Worm (Caenorhabditis elegans) whole organism, L4/young adult: ENCODE results near the gene imb-2.

ENCODE experiments used
- W03F9.2 ChIP-seq: fragments of 150-350 bp; optimal IDR thresholded peaks from 2 replicates; lab custom pipeline; 2014; ENCODE audit warnings: missing biosample characterization, missing genetic modification characterization
- dao-5 ChIP-seq: sonication (generic microtip); optimal IDR thresholded peaks from 2 replicates; lab custom pipeline; 2016; ENCODE audit warnings: missing genotype, missing genetic modification characterization, moderate library complexity, missing compliant biosample characterization
- him-1 ChIP-seq: sonication (generic microtip); optimal IDR thresholded peaks from 2 replicates; lab custom pipeline; 2016; ENCODE audit warnings: missing genotype, missing genetic modification reagents, missing genetic modification characterization, missing compliant biosample characterization

imb-2 gene

DNA sequence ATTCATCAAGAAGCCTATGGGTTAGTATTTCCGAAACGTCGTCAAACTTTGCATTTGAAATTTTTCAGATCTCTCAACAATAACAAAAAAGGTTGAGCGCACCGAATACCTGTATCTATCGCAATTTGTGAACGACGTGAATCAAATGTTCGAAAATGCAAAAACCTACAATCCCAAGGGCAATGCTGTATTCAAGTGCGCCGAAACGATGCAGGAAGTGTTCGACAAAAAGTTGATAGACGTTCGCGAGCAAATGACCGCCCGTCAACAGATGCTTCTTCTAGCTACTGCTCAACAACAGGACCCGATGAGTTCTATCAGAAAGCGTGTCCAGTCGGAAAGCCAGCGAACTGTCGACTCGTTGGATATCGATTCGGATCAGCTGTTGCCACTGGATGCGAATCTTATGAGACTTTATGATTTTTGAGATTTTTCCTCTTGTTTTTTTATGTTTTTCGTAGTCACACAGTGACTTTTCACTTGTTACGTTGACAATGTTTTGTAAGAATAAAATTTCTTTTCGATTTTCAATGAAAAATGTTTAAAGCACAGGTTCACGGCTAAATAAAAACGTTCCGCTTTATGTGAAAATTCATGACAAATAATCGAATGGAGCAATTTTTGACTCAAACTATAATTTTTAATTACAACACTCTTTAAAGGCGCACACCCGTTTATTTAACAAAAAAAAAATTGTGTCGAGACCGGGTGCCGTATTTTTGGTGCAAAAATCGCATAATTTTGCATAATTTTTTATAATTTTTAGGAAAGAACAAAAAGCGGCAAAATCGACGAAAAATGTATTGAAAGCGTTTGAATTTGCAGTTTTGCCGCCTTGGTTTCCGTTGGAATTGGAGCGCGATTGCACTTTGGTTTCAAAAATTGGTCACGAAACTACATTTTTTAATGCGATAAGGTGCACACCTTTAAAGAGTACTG is 42.1 kb downstream of the imb-2 start:
- TF ChIP-seq dao-5 (tag; lab: Kevin White, UChicago), result no peak
- TF ChIP-seq him-1, result no peak
- peak; percentile 47 for TF ChIP-seq W03F9.2 (tag; lab: Kevin White, UChicago)

DNA sequence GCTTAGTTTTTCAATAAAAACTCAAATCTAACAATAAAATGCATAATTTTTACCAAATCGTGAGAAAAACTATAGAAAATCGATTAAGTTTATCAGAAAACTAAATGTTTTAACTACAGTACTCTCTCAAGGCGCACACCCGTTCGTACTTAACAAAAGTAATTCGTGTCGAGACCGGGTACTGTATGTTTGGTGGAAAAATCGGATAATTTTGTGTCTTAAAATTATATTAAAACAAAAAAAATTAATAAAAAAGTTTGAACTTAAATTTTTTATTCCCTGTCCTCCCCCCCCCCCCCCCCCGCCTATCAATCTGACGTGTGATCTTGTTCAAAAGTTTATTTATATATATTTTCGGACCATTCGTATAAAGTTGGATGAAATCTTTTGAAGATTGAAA is 42.8 kb downstream of the imb-2 start, which contains the start of gene F26H11.4:
F26H11.4 (plus strand) TSS at position 301 of the 400 bp plus-strand sequence.
- no peak for TF ChIP-seq dao-5 (tag; lab: Kevin White, UChicago)
- TF ChIP-seq W03F9.2 (tag; lab: Kevin White, UChicago), result no peak
- TF ChIP-seq him-1, result no peak

DNA sequence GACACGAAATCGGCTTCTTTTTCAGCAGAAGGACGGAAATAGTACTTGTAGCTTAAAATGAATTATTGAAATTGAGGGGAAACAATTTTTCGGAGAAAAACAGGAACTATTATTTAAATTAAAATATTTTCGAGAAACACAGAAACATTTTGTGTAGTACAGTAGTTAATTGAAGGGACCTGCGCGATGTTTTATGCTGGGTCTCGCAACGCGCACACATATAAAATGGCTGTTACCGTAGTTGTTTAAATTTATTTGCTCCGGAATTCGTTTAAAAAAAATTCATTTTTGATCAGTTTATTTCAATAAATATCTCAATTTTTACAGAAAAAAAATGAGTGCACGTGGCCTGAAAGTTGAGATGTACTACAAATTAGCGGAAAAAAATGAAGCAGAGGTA is 45.3 kb downstream of the imb-2 start, which contains the start of gene dsb-2:
dsb-2 (plus strand) TSS at position 328 of the 400 bp plus-strand sequence.
- TF ChIP-seq dao-5 (tag; lab: Kevin White, UChicago), result no peak
- TF ChIP-seq W03F9.2 (tag; lab: Kevin White, UChicago), result peak; percentile 11

DNA sequence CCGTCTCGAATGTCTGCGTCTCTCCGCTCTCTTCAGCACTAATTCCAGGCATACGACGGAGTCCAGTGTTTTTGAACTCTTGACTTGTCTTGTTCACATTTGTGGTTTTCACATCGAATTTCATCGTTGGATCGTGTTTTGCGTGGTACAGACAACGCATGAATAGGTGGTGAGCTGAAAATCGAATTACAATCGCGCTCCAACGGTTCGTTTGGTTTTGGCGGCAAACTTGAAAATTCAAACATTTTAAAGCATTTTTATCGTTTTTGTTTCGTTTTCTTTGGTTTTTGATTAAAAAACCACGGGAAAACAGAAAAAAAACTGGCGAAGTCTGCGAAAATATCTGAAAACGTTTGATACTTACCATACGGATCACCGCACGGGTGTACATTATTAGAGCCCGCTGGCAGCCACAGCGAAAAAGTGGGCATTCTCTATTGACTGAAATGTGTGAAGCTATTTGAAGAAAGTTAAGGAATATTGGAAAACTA is 47.6 kb downstream of the imb-2 start, which contains the start of gene exl-1:
exl-1 (minus strand) TSS at position 441 of the 491 bp plus-strand sequence.
- TF ChIP-seq W03F9.2 (tag; lab: Kevin White, UChicago), result no peak
- no peak for TF ChIP-seq dao-5 (tag; lab: Kevin White, UChicago)
- TF ChIP-seq him-1, result no peak

DNA sequence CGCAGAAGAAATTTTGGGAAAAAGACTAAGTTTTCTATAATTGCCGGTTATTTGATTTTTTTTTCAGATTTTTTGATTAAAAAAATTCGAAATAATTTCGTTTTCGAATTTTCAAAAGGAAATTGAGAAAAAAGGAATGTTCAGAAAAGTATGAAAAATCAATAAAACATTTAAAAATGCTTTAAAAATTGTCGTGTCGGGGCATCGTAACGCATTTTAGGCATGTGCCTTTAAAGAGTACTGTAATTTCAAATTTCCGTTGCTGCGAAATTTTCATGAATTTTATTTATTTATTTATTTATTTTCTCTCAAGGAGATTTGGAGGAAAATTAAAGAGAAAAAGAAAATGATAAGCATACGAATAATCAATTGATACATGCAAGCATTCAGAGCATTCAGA is 48.2 kb downstream of the imb-2 start:
- no peak for TF ChIP-seq W03F9.2 (tag; lab: Kevin White, UChicago)

DNA sequence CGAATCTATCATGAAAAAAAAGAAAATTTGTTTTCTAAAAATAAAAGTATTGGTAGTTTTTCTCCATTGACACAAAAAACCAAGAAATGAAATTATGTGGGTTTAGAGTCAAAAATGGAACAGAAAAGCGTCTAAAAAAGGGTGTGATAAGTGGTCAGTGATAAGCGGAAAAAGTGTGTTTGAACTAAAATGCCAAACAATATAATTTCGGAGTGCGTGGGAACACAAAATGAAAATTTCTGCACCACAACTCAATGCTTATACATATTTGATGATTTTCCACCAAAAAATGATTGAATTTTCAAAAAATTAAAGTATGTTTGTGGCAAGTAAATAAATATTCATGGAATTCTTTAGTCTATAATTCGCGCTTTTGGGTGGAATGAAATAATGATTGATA is 49.9 kb downstream of the imb-2 start:
- TF ChIP-seq W03F9.2 (tag; lab: Kevin White, UChicago), result no peak
- TF ChIP-seq dao-5 (tag; lab: Kevin White, UChicago), result no peak

DNA sequence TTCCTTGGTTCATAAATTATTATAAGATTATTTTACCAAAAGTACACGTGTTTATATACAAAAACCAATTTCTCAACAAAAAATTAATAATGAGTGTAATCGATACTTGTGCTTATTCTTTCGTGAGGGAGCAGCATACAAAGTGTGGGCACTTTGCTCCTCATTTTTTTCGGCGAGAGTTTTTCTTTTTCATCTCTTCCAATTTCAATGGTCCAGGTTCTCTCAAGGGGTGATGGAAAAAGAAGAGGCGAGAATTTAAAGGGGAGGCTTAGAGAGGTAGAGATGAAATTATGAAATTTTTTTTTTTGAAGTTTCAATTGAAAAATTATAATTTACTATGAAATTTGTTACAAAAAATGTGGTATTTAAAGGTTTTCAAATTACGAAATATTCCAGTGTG is 51.5 kb downstream of the imb-2 start:
- no peak for TF ChIP-seq W03F9.2 (tag; lab: Kevin White, UChicago)
- TF ChIP-seq him-1, result no peak
- no peak for TF ChIP-seq dao-5 (tag; lab: Kevin White, UChicago)
